Fruit fly (Drosophila melanogaster): ENCODE data around the gene rn.

DNA sequence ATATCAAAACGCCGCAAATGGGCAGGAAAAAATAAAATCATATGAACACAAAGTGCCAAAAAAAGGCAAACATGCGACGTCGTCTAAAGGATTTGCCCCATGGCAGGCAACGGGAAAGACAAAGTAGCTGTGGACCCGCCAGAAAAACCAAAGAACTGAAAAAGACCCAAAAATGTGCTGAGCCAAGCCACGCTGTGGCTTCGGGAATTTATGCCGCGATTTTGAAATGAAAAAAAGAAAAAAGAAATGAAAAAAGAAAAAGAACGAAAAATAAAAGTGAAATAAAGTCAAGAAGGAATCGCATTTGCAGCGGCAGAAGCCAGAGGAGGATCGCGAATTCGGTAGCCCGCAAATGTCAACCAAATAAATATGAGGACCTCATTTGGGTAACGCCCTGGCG, 13.1 kb upstream of the rn start:
- TF ChIP-seq ovo (GFP tag; optimal IDR thresholded peaks at IDR 0.05) (no peak), CG1620 (GFP tag; optimal IDR thresholded peaks at IDR 0.05) (no peak), toe (GFP tag; optimal IDR thresholded peaks at IDR 0.05) (no peak), Hr96 (GFP tag; optimal IDR thresholded peaks at IDR 0.05) (no peak), kay (GFP tag; ENCODE audit: borderline replicate concordance) (no peak), CG12768 (GFP tag; optimal IDR thresholded peaks at IDR 0.05) (no peak)
